Worm (Caenorhabditis elegans) whole organism, L4 larva: ENCODE results near the gene atrn-1.

ENCODE experiments used
- D1046.2 ChIP-seq: fragments of 200-800 bp; sonication (Bioruptor generic); IDR thresholded peaks from 2 replicates; pipeline ENCODE4 v1.3.6; 2022; ENCODE audit warnings: missing genetic modification characterization, missing compliant biosample characterization
- F10B5.3 ChIP-seq: sonication (generic microtip); optimal IDR thresholded peaks from 2 replicates; lab custom pipeline; 2016; ENCODE audit warnings: mild to moderate bottlenecking, missing genetic modification characterization, missing compliant biosample characterization
- F26F4.8 ChIP-seq: fragments of 200-800 bp; sonication (Bioruptor generic); conservative IDR thresholded peaks from 2 replicates; pipeline ENCODE4 v1.3.6; 2022; ENCODE audit warnings: missing genetic modification characterization, missing compliant biosample characterization
- F49E8.2 ChIP-seq: sonication (generic microtip); optimal IDR thresholded peaks from 2 replicates; lab custom pipeline; 2016; ENCODE audit warnings: missing compliant biosample characterization, mild to moderate bottlenecking, missing genetic modification characterization, borderline replicate concordance
- Y5F2A.4 ChIP-seq: fragments of 200-800 bp; sonication (Bioruptor generic); optimal IDR thresholded peaks from 2 replicates; lab custom pipeline; 2018; ENCODE audit warnings: mild to moderate bottlenecking, missing genetic modification characterization, missing compliant biosample characterization
- aha-1 ChIP-seq: fragments of 150-350 bp; peaks from one replicate; lab custom pipeline; 2014; ENCODE audit warnings: missing biosample characterization, missing genetic modification characterization
- arid-1 ChIP-seq: fragments of 200-800 bp; sonication (Bioruptor generic); conservative IDR thresholded peaks from 2 replicates; pipeline ENCODE4 v1.3.6; 2022; ENCODE audit warnings: missing genetic modification reagents, missing genetic modification characterization, missing compliant biosample characterization
- attf-4 ChIP-seq: sonication (generic microtip); optimal IDR thresholded peaks from 3 replicates; lab custom pipeline; 2017; ENCODE audit warnings: missing biosample characterization, missing genetic modification characterization
- ces-1 ChIP-seq: fragments of 150-350 bp; sonication (generic microtip); optimal IDR thresholded peaks from 4 replicates; lab custom pipeline; 2014; ENCODE audit warnings: missing biosample characterization, missing genetic modification reagents, missing genetic modification characterization
- daf-8 ChIP-seq: fragments of 200-800 bp; sonication (Bioruptor generic); IDR thresholded peaks from 2 replicates; pipeline ENCODE4 v1.3.6; 2022; ENCODE audit warnings: missing genetic modification characterization, missing compliant biosample characterization
- dmd-8 ChIP-seq: fragments of 200-800 bp; sonication (Bioruptor generic); IDR thresholded peaks from 2 replicates; pipeline ENCODE4 v1.3.6; 2022; ENCODE audit warnings: missing genetic modification characterization, missing compliant biosample characterization
- duxl-1 ChIP-seq: sonication (generic microtip); optimal IDR thresholded peaks from 2 replicates; lab custom pipeline; 2016; ENCODE audit warnings: mild to moderate bottlenecking, missing genetic modification characterization, moderate library complexity, missing compliant biosample characterization; ENCODE audit not compliant: poor library complexity
- dve-1 ChIP-seq: sonication (generic microtip); optimal IDR thresholded peaks from 2 replicates; lab custom pipeline; 2017; ENCODE audit warnings: antibody characterized with exemption, mild to moderate bottlenecking, missing genetic modification characterization, missing compliant biosample characterization; ENCODE audit not compliant: insufficient read depth
- egl-27 ChIP-seq: sonication (generic microtip); optimal IDR thresholded peaks from 3 replicates; lab custom pipeline; 2017; ENCODE audit warnings: missing biosample characterization, missing genetic modification reagents, missing genetic modification characterization
- egl-43 ChIP-seq: fragments of 200-800 bp; sonication (Bioruptor generic); IDR thresholded peaks from 2 replicates; pipeline ENCODE4 v1.3.6; 2022; ENCODE audit warnings: missing genetic modification reagents, missing genetic modification characterization, missing compliant biosample characterization
- fos-1 ChIP-seq: fragments of 150-350 bp; optimal IDR thresholded peaks from 2 replicates; lab custom pipeline; 2014; ENCODE audit warnings: missing biosample characterization, missing genetic modification characterization
- gei-8 ChIP-seq: fragments of 200-800 bp; sonication (Bioruptor generic); optimal IDR thresholded peaks from 2 replicates; lab custom pipeline; 2018; ENCODE audit warnings: mild to moderate bottlenecking, missing genetic modification characterization, missing compliant biosample characterization
- hif-1 ChIP-seq, 2 experiments: sonication (generic microtip); optimal IDR thresholded peaks; 2 replicates each; lab custom pipeline; 2016 to 2017; ENCODE audit warnings: missing compliant biosample characterization in 2 of 2, missing genetic modification characterization in 2 of 2, missing genetic modification reagents in 2 of 2, missing genotype in 2 of 2, mild to moderate bottlenecking in 1 of 2
- hlh-11 ChIP-seq: fragments of 200-800 bp; sonication (Bioruptor generic); optimal IDR thresholded peaks from 2 replicates; lab custom pipeline; 2018; ENCODE audit warnings: mild to moderate bottlenecking, missing genetic modification characterization, missing compliant biosample characterization
- hlh-30 ChIP-seq: sonication (generic microtip); optimal IDR thresholded peaks from 2 replicates; lab custom pipeline; 2017; ENCODE audit warnings: antibody characterized with exemption, mild to moderate bottlenecking, missing genetic modification characterization, missing compliant biosample characterization; ENCODE audit not compliant: insufficient read depth
- lim-7 ChIP-seq: fragments of 200-800 bp; sonication (Bioruptor generic); IDR thresholded peaks from 2 replicates; pipeline ENCODE4 v1.3.6; 2022; ENCODE audit warnings: missing genetic modification characterization, missing compliant biosample characterization
- lin-1 ChIP-seq: fragments of 200-800 bp; sonication (Bioruptor generic); IDR thresholded peaks from 2 replicates; pipeline ENCODE4 v1.3.6; 2022; ENCODE audit warnings: missing genetic modification reagents, missing genetic modification characterization, missing compliant biosample characterization
- lin-13 ChIP-seq: fragments of 150-350 bp; optimal IDR thresholded peaks from 2 replicates; lab custom pipeline; 2014; ENCODE audit warnings: missing biosample characterization, missing genetic modification reagents, missing genetic modification characterization
- lin-15B ChIP-seq: fragments of 150-350 bp; sonication (generic microtip); optimal IDR thresholded peaks from 3 replicates; lab custom pipeline; 2014; ENCODE audit warnings: missing biosample characterization, missing genetic modification characterization
- lin-38 ChIP-seq: fragments of 200-800 bp; sonication (Bioruptor generic); IDR thresholded peaks from 2 replicates; pipeline ENCODE4 v1.3.6; 2022; ENCODE audit warnings: missing genetic modification reagents, missing genetic modification characterization, missing compliant biosample characterization
- lin-39 ChIP-seq: fragments of 150-350 bp; optimal IDR thresholded peaks from 2 replicates; lab custom pipeline; 2014; ENCODE audit warnings: missing biosample characterization, missing genetic modification reagents, missing genetic modification characterization
- madf-5 ChIP-seq, 2 experiments: fragments of 200-800 bp; sonication (Bioruptor generic); IDR thresholded peaks; 2 replicates each; pipeline ENCODE4 v1.3.6; 2022; ENCODE audit warnings: missing compliant biosample characterization in 2 of 2, missing genetic modification characterization in 2 of 2
- mdt-29 ChIP-seq: fragments of 200-800 bp; sonication (Bioruptor generic); IDR thresholded peaks from 2 replicates; pipeline ENCODE4 v1.3.6; 2022; ENCODE audit warnings: missing genetic modification reagents, missing genetic modification characterization, missing compliant biosample characterization
- nhr-11 ChIP-seq: fragments of 150-350 bp; optimal IDR thresholded peaks from 2 replicates; lab custom pipeline; 2014; ENCODE audit warnings: missing biosample characterization, missing genetic modification characterization
- nhr-237 ChIP-seq: sonication (generic microtip); optimal IDR thresholded peaks from 2 replicates; lab custom pipeline; 2017; ENCODE audit warnings: missing biosample characterization, missing genetic modification characterization
- nhr-41 ChIP-seq: fragments of 200-800 bp; sonication (Bioruptor generic); IDR thresholded peaks from 2 replicates; pipeline ENCODE4 v1.3.6; 2022; ENCODE audit warnings: missing genetic modification reagents, missing genetic modification characterization, missing compliant biosample characterization
- nhr-42 ChIP-seq: fragments of 200-800 bp; sonication (Bioruptor generic); IDR thresholded peaks from 2 replicates; pipeline ENCODE4 v1.3.6; 2022; ENCODE audit warnings: missing genetic modification characterization, missing compliant biosample characterization
- nhr-76 ChIP-seq: fragments of 150-350 bp; optimal IDR thresholded peaks from 2 replicates; lab custom pipeline; 2014; ENCODE audit warnings: missing biosample characterization, missing genetic modification characterization
- nhr-77 ChIP-seq: fragments of 150-350 bp; optimal IDR thresholded peaks from 2 replicates; lab custom pipeline; 2014; ENCODE audit warnings: missing biosample characterization, missing genetic modification characterization
- pqm-1 ChIP-seq: sonication (generic microtip); optimal IDR thresholded peaks from 2 replicates; lab custom pipeline; 2017; ENCODE audit warnings: missing biosample characterization, missing genetic modification characterization
- snpc-1.2 ChIP-seq: fragments of 200-800 bp; sonication (Bioruptor generic); IDR thresholded peaks from 2 replicates; pipeline ENCODE4 v1.3.6; 2022; ENCODE audit warnings: missing genetic modification reagents, missing genetic modification characterization, missing compliant biosample characterization
- snpc-4 ChIP-seq: fragments of 150-350 bp; optimal IDR thresholded peaks from 2 replicates; lab custom pipeline; 2014; ENCODE audit warnings: missing biosample characterization, missing genetic modification characterization
- spr-1 ChIP-seq: sonication (generic microtip); optimal IDR thresholded peaks from 2 replicates; lab custom pipeline; 2016; ENCODE audit warnings: mild to moderate bottlenecking, missing genetic modification characterization, missing compliant biosample characterization
- spr-3 ChIP-seq: fragments of 200-800 bp; sonication (Bioruptor generic); optimal IDR thresholded peaks from 2 replicates; lab custom pipeline; 2018; ENCODE audit warnings: mild to moderate bottlenecking, missing genetic modification characterization, missing compliant biosample characterization
- unc-130 ChIP-seq: sonication (generic microtip); optimal IDR thresholded peaks from 2 replicates; lab custom pipeline; 2016; ENCODE audit warnings: missing genetic modification reagents, missing genetic modification characterization, missing compliant biosample characterization
- unc-62 ChIP-seq, 3 experiments: fragments of 150-350 bp in 1 of 3; sonication (generic microtip); optimal IDR thresholded peaks in 2 of 3; peaks in 1 of 3; 1 replicate in 1 of 3; 2 replicates in 2 of 3; lab custom pipeline; 2014 to 2017; ENCODE audit warnings: missing biosample characterization in 3 of 3, missing genetic modification characterization in 3 of 3, missing genetic modification reagents in 3 of 3, missing genotype in 1 of 3
- vab-7 ChIP-seq: fragments of 200-800 bp; sonication (Bioruptor generic); IDR thresholded peaks from 2 replicates; pipeline ENCODE4 v1.3.6; 2022; ENCODE audit warnings: missing genetic modification reagents, missing genetic modification characterization, missing compliant biosample characterization
- zag-1 ChIP-seq: fragments of 150-350 bp; optimal IDR thresholded peaks from 2 replicates; lab custom pipeline; 2014; ENCODE audit warnings: missing biosample characterization, missing genetic modification characterization
- zfp-3 ChIP-seq: fragments of 200-800 bp; sonication (Bioruptor generic); conservative IDR thresholded peaks from 2 replicates; pipeline ENCODE4 v1.3.6; 2022; ENCODE audit warnings: missing genetic modification reagents, missing genetic modification characterization, missing compliant biosample characterization
- ztf-7 ChIP-seq: fragments of 150-350 bp; optimal IDR thresholded peaks from 2 replicates; lab custom pipeline; 2014; ENCODE audit warnings: missing biosample characterization, missing genetic modification characterization

atrn-1 gene

ce11 chrX:14671300-14671699, 40.1 kb upstream of the atrn-1 start:
- TF ChIP-seq duxl-1 (tag; lab: Kevin White, UChicago) (no peak), unc-62 (GFP tag; optimal IDR thresholded peaks at IDR 0.05 in 1 of 2; lab: Kevin White, UChicago) (peak in 1 of 2 experiments; percentile 55), unc-62 (tag; optimal IDR thresholded peaks at IDR 0.05; lab: Kevin White, UChicago) (no peak), arid-1 (GFP tag; lab: Robert Waterston, UW) (no peak), fos-1 (tag; lab: Kevin White, UChicago) (no peak), unc-130 (GFP tag; lab: Kevin White, UChicago) (no peak), snpc-4 (tag; lab: Kevin White, UChicago) (no peak), F10B5.3 (tag; lab: Kevin White, UChicago) (no peak), hlh-30 (no peak), egl-27 (tag; lab: Kevin White, UChicago) (no peak), aha-1 (tag; lab: Kevin White, UChicago) (peak; percentile 87)

ce11 chrX:14674028-14674427, 37.4 kb upstream of the atrn-1 start, which contains the start of gene slt-1:
Gene slt-1, plus strand, starts transcription at chrX:14674328.
- TF ChIP-seq nhr-11 (tag; lab: Kevin White, UChicago) (peak; percentile 33), nhr-41 (GFP tag; lab: Robert Waterston, UW) (no peak), daf-8 (GFP tag; lab: Robert Waterston, UW) (no peak), aha-1 (tag; lab: Kevin White, UChicago) (no peak)

ce11 chrX:14678983-14679382, 32.4 kb upstream of the atrn-1 start:
- TF ChIP-seq lin-13 (no peak), zfp-3 (GFP tag; lab: Robert Waterston, UW) (peak; percentile 52; the same call in 1 of the 2 replicates), madf-5 (GFP tag; IDR thresholded peaks at IDR 0.05; lab: Robert Waterston, UW) (0 out of 4 replicates have a peak, but pooled peaks of 1 of the 2 experiments have one; percentile 42), nhr-77 (tag; lab: Kevin White, UChicago) (no peak), hlh-30 (peak; percentile 29), ztf-7 (tag; lab: Kevin White, UChicago) (no peak), F26F4.8 (GFP tag; lab: Robert Waterston, UW) (peak; percentile 66; the same call in 1 of the 2 replicates), attf-4 (tag; lab: Kevin White, UChicago) (no peak), F49E8.2 (tag; lab: Kevin White, UChicago) (no peak), lin-38 (GFP tag; lab: Robert Waterston, UW) (no peak), snpc-1.2 (GFP tag; lab: Robert Waterston, UW) (peak; percentile 73), aha-1 (tag; lab: Kevin White, UChicago) (no peak), lim-7 (GFP tag; lab: Robert Waterston, UW) (peak; percentile 68; the same call in 1 of the 2 replicates), unc-62 (GFP tag; optimal IDR thresholded peaks at IDR 0.05 in 1 of 2; lab: Kevin White, UChicago) (no peak), unc-62 (tag; optimal IDR thresholded peaks at IDR 0.05; lab: Kevin White, UChicago) (no peak), D1046.2 (GFP tag; lab: Robert Waterston, UW) (no peak), lin-39 (no peak), hlh-11 (tag; lab: Kevin White, UChicago) (no peak), zag-1 (tag; lab: Kevin White, UChicago) (no peak), nhr-76 (tag; lab: Kevin White, UChicago) (no peak), dve-1 (no peak), lin-1 (no peak), pqm-1 (tag; lab: Kevin White, UChicago) (no peak), Y5F2A.4 (GFP tag; lab: Kevin White, UChicago) (no peak), nhr-237 (tag; lab: Kevin White, UChicago) (no peak), egl-43 (GFP tag; lab: Robert Waterston, UW) (peak; percentile 62; the same call in 1 of the 2 replicates), nhr-42 (no peak), ces-1 (GFP tag; lab: Kevin White, UChicago) (no peak), vab-7 (GFP tag; lab: Robert Waterston, UW) (peak; percentile 54; the same call in 1 of the 2 replicates), nhr-11 (tag; lab: Kevin White, UChicago) (no peak), mdt-29 (no peak), duxl-1 (tag; lab: Kevin White, UChicago) (no peak), hif-1 (tag; optimal IDR thresholded peaks at IDR 0.05; lab: Kevin White, UChicago) (no peak), spr-3 (no peak), gei-8 (GFP tag; lab: Kevin White, UChicago) (no peak), snpc-4 (tag; lab: Kevin White, UChicago) (no peak), dmd-8 (GFP tag; lab: Robert Waterston, UW) (peak; percentile 71; the same call in 1 of the 2 replicates), lin-15B (no peak), arid-1 (GFP tag; lab: Robert Waterston, UW) (peak; percentile 73; the same call in 1 of the 2 replicates), spr-1 (no peak)
